Worm (Caenorhabditis elegans) whole organism, L2 larva: ENCODE results near the gene B0222.5.

Experiments used
- Y55F3AM.14 ChIP-seq: fragments of 200-800 bp; sonication (Bioruptor generic); optimal IDR thresholded peaks from 2 replicates; lab custom pipeline; 2018; ENCODE audit warnings: mild to moderate bottlenecking, missing genetic modification characterization, missing compliant biosample characterization
- alr-1 ChIP-seq: fragments of 150-350 bp; optimal IDR thresholded peaks from 2 replicates; lab custom pipeline; 2014; ENCODE audit warnings: missing biosample characterization, missing genetic modification characterization
- ama-1 ChIP-seq: fragments of 150-350 bp; optimal IDR thresholded peaks from 2 replicates; lab custom pipeline; 2018; ENCODE audit warnings: inconsistent platforms
- blmp-1 ChIP-seq: sonication (generic microtip); optimal IDR thresholded peaks from 2 replicates; lab custom pipeline; 2017; ENCODE audit warnings: missing genetic modification characterization, mild to moderate bottlenecking, missing compliant biosample characterization, antibody characterized with exemption, moderate library complexity; ENCODE audit not compliant: insufficient read depth
- ceh-16 ChIP-seq: fragments of 150-350 bp; optimal IDR thresholded peaks from 2 replicates; lab custom pipeline; 2014; ENCODE audit warnings: missing biosample characterization, missing genetic modification characterization
- ceh-82 ChIP-seq: fragments of 150-350 bp; optimal IDR thresholded peaks from 2 replicates; lab custom pipeline; 2014; ENCODE audit warnings: missing biosample characterization, missing genetic modification characterization
- crh-2 ChIP-seq: sonication (generic microtip); optimal IDR thresholded peaks from 2 replicates; lab custom pipeline; 2017; ENCODE audit warnings: missing biosample characterization, missing genetic modification characterization
- dmd-4 ChIP-seq: sonication (generic microtip); optimal IDR thresholded peaks from 2 replicates; lab custom pipeline; 2017; ENCODE audit warnings: missing biosample characterization, missing genetic modification characterization
- egl-27 ChIP-seq: sonication (generic microtip); optimal IDR thresholded peaks from 3 replicates; lab custom pipeline; 2017; ENCODE audit warnings: missing biosample characterization, missing genetic modification reagents, missing genetic modification characterization
- elt-1 ChIP-seq: fragments of 150-350 bp; optimal IDR thresholded peaks from 2 replicates; lab custom pipeline; 2014; ENCODE audit warnings: missing biosample characterization, missing genetic modification characterization
- elt-3 ChIP-seq: sonication (generic microtip); optimal IDR thresholded peaks from 2 replicates; lab custom pipeline; 2017; ENCODE audit warnings: missing biosample characterization, missing genetic modification characterization
- fos-1 ChIP-seq: fragments of 150-350 bp; optimal IDR thresholded peaks from 2 replicates; lab custom pipeline; 2014; ENCODE audit warnings: missing biosample characterization, missing genetic modification characterization
- lin-11 ChIP-seq: fragments of 150-350 bp; sonication (generic microtip); optimal IDR thresholded peaks from 2 replicates; lab custom pipeline; 2014; ENCODE audit warnings: missing biosample characterization, missing genetic modification characterization, inconsistent platforms, mixed read lengths
- lin-13 ChIP-seq: fragments of 150-350 bp; optimal IDR thresholded peaks from 2 replicates; lab custom pipeline; 2014; ENCODE audit warnings: missing biosample characterization, missing genetic modification reagents, missing genetic modification characterization
- lin-39 ChIP-seq: fragments of 150-350 bp; optimal IDR thresholded peaks from 2 replicates; lab custom pipeline; 2014; ENCODE audit warnings: missing biosample characterization, missing genetic modification reagents, missing genetic modification characterization
- lsy-2 ChIP-seq, 2 experiments: fragments of 150-350 bp in 1 of 2; sonication (generic microtip) in 1 of 2; optimal IDR thresholded peaks; 2 replicates each; lab custom pipeline; 2014 to 2017; ENCODE audit warnings: missing biosample characterization in 2 of 2, missing genetic modification characterization in 2 of 2
- mab-5 ChIP-seq: fragments of 150-350 bp; optimal IDR thresholded peaks from 2 replicates; lab custom pipeline; 2014; ENCODE audit warnings: missing biosample characterization, missing genetic modification characterization
- mdl-1 ChIP-seq, 2 experiments: fragments of 150-350 bp in 1 of 2; sonication (generic microtip) in 1 of 2; optimal IDR thresholded peaks; 2 replicates each; lab custom pipeline; 2017; ENCODE audit warnings: missing biosample characterization in 2 of 2, missing genetic modification characterization in 2 of 2
- nhr-10 ChIP-seq: sonication (generic microtip); optimal IDR thresholded peaks from 2 replicates; lab custom pipeline; 2017; ENCODE audit warnings: missing biosample characterization, missing genetic modification characterization
- nhr-11 ChIP-seq: fragments of 150-350 bp; optimal IDR thresholded peaks from 2 replicates; lab custom pipeline; 2014; ENCODE audit warnings: missing biosample characterization, missing genetic modification characterization
- nhr-129 ChIP-seq: fragments of 150-350 bp; optimal IDR thresholded peaks from 2 replicates; lab custom pipeline; 2014; ENCODE audit warnings: missing biosample characterization, missing genetic modification characterization
- nhr-21 ChIP-seq: fragments of 150-350 bp; optimal IDR thresholded peaks from 2 replicates; lab custom pipeline; 2014; ENCODE audit warnings: missing biosample characterization, missing genetic modification characterization
- nhr-237 ChIP-seq: fragments of 150-350 bp; optimal IDR thresholded peaks from 2 replicates; lab custom pipeline; 2014; ENCODE audit warnings: missing biosample characterization, missing genetic modification characterization
- nhr-25 ChIP-seq: fragments of 150-350 bp; sonication (generic microtip); optimal IDR thresholded peaks from 3 replicates; lab custom pipeline; 2014; ENCODE audit warnings: missing biosample characterization, missing genetic modification characterization
- peb-1 ChIP-seq: fragments of 150-350 bp; optimal IDR thresholded peaks from 2 replicates; lab custom pipeline; 2014; ENCODE audit warnings: missing biosample characterization, missing genetic modification characterization
- sem-4 ChIP-seq: fragments of 150-350 bp; optimal IDR thresholded peaks from 2 replicates; lab custom pipeline; 2014; ENCODE audit warnings: missing biosample characterization, missing genetic modification reagents, missing genetic modification characterization
- skn-1 ChIP-seq: sonication (generic microtip); optimal IDR thresholded peaks from 2 replicates; lab custom pipeline; 2017; ENCODE audit warnings: missing biosample characterization, missing genetic modification characterization
- sma-3 ChIP-seq: sonication (generic microtip); optimal IDR thresholded peaks from 2 replicates; lab custom pipeline; 2016; ENCODE audit warnings: missing genetic modification reagents, missing genetic modification characterization, missing compliant biosample characterization
- sma-9 ChIP-seq, 2 experiments: fragments of 150-350 bp in 1 of 2; sonication (generic microtip) in 1 of 2; optimal IDR thresholded peaks; 2 replicates each; lab custom pipeline; 2014 to 2016; ENCODE audit warnings: missing genetic modification characterization in 2 of 2, mild to moderate bottlenecking in 1 of 2, missing biosample characterization in 1 of 2, missing compliant biosample characterization in 1 of 2, missing genetic modification reagents in 1 of 2, moderate library complexity in 1 of 2
- snpc-4 ChIP-seq: fragments of 150-350 bp; optimal IDR thresholded peaks from 2 replicates; lab custom pipeline; 2014; ENCODE audit warnings: missing biosample characterization, missing genetic modification characterization
- unc-55 ChIP-seq: fragments of 150-350 bp; sonication (generic microtip); optimal IDR thresholded peaks from 3 replicates; lab custom pipeline; 2014; ENCODE audit warnings: missing biosample characterization, missing genetic modification reagents, missing genetic modification characterization
- unc-62 ChIP-seq: fragments of 150-350 bp; optimal IDR thresholded peaks from 2 replicates; lab custom pipeline; 2014; ENCODE audit warnings: missing biosample characterization, missing genetic modification reagents, missing genetic modification characterization
- zag-1 ChIP-seq: fragments of 150-350 bp; optimal IDR thresholded peaks from 2 replicates; lab custom pipeline; 2014; ENCODE audit warnings: missing biosample characterization, missing genetic modification characterization
- ztf-1 ChIP-seq: fragments of 200-800 bp; sonication (Bioruptor generic); conservative IDR thresholded peaks from 2 replicates; pipeline ENCODE4 v1.3.6; 2022; ENCODE audit warnings: missing genetic modification characterization, missing compliant biosample characterization
- ztf-11 ChIP-seq: sonication (generic microtip); optimal IDR thresholded peaks from 2 replicates; lab custom pipeline; 2017; ENCODE audit warnings: missing biosample characterization, missing genetic modification characterization
- ztf-4 ChIP-seq: fragments of 150-350 bp; optimal IDR thresholded peaks from 2 replicates; lab custom pipeline; 2014; ENCODE audit warnings: missing biosample characterization, missing genetic modification characterization

Gene B0222.5

ce11 chrV:9166306-9166705, 11.6 kb upstream of the B0222.5 start (continued):
- TF ChIP-seq unc-62, result no peak
- no peak for TF ChIP-seq lin-11
- TF ChIP-seq elt-3 (tag; lab: Kevin White, UChicago), result no peak
- no peak for TF ChIP-seq alr-1
- TF ChIP-seq sma-9 (GFP tag; optimal IDR thresholded peaks at IDR 0.05; lab: Kevin White, UChicago), result peak; percentile 70
- TF ChIP-seq sma-9 (tag; optimal IDR thresholded peaks at IDR 0.05; lab: Kevin White, UChicago), result no peak
- no peak for TF ChIP-seq skn-1 (tag; lab: Kevin White, UChicago)
- TF ChIP-seq lsy-2 (tag; optimal IDR thresholded peaks at IDR 0.05; lab: Kevin White, UChicago), result no peak
- TF ChIP-seq mdl-1 (tag; optimal IDR thresholded peaks at IDR 0.05; lab: Kevin White, UChicago), result no peak

DNA sequence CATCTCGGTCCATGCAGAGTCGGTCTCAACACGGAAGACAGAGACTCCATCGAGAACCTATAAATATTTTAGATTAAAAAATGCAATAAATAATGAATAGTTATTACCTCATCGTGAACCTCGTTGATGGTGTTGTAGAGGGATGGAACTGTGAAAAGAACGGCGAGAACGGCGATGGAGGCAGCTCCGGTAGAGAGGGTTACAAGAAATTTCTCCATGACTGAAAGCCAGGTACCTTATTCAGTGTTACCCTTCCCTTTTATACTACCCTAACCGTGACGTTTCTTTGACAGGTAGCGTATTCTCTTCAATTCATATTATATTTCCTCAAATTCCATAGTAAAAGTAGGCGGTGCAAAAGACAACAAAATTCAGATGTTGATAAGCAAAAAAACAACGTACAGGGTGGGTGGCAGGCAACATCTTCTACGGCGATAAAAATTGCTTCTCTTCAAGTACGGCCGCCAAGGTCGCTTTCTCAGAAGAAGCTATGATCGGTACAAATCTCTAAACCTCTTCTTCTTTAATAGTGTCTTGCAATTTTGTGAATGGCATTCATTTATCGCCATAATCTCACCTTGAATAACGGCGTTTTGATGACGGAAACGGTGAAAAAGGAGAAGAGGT, 10.5 kb upstream of the B0222.5 start, which contains the start of gene col-10:
Gene col-10, minus strand, starts transcription at position 235 of the 627 bp plus-strand sequence.
- TF ChIP-seq elt-1, result no peak
- TF ChIP-seq unc-62, result no peak
- TF ChIP-seq fos-1, result peak; percentile 3
- no peak for TF ChIP-seq nhr-11 (tag; lab: Kevin White, UChicago)
- no peak for TF ChIP-seq dmd-4 (tag; lab: Kevin White, UChicago)
- peak; percentile 91 for TF ChIP-seq ama-1 (lab: Kevin White, UChicago)
- peak; percentile 39 for TF ChIP-seq sma-9 (GFP tag; optimal IDR thresholded peaks at IDR 0.05; lab: Kevin White, UChicago)
- TF ChIP-seq sma-9 (tag; optimal IDR thresholded peaks at IDR 0.05; lab: Kevin White, UChicago), result no peak
- peak; percentile 5 for TF ChIP-seq blmp-1 (tag; lab: Kevin White, UChicago)
- no peak for TF ChIP-seq lin-39 (tag; lab: Kevin White, UChicago)
- TF ChIP-seq nhr-237 (tag; lab: Kevin White, UChicago), result no peak
- no peak for TF ChIP-seq lin-13
- TF ChIP-seq ztf-1 (GFP tag; lab: Robert Waterston, UW), result no peak
- TF ChIP-seq skn-1 (tag; lab: Kevin White, UChicago), result no peak
- no peak for TF ChIP-seq snpc-4 (tag; lab: Kevin White, UChicago)
- no peak for TF ChIP-seq lin-11
- TF ChIP-seq nhr-21, result no peak
- TF ChIP-seq unc-55 (GFP tag; lab: Kevin White, UChicago), result no peak
- peak; percentile 32 for TF ChIP-seq sma-3 (GFP tag; lab: Kevin White, UChicago)
- no peak for TF ChIP-seq sem-4 (tag; lab: Kevin White, UChicago)
- TF ChIP-seq nhr-10 (tag; lab: Kevin White, UChicago), result no peak
- TF ChIP-seq peb-1 (tag; lab: Kevin White, UChicago), result no peak
- TF ChIP-seq ztf-11 (tag; lab: Kevin White, UChicago), result no peak
- no peak for TF ChIP-seq nhr-129 (tag; lab: Kevin White, UChicago)
- peak; percentile 31 for TF ChIP-seq ceh-16 (tag; lab: Kevin White, UChicago)
- TF ChIP-seq egl-27 (tag; lab: Kevin White, UChicago), result peak; percentile 19
- TF ChIP-seq zag-1 (tag; lab: Kevin White, UChicago), result no peak
- TF ChIP-seq ceh-82 (tag; lab: Kevin White, UChicago), result no peak
- peak; percentile 44 for TF ChIP-seq nhr-25 (tag; lab: Kevin White, UChicago)
- no peak for TF ChIP-seq mdl-1 (tag; optimal IDR thresholded peaks at IDR 0.05; lab: Kevin White, UChicago)
- peak; percentile 47 for TF ChIP-seq crh-2
- TF ChIP-seq Y55F3AM.14 (GFP tag; lab: Kevin White, UChicago), result no peak
- TF ChIP-seq mab-5 (tag; lab: Kevin White, UChicago), result no peak

ce11 chrV:9163897-9164296, 9.2 kb upstream of the B0222.5 start:
- TF ChIP-seq lin-13, result peak; percentile 17
- peak; percentile 93 for TF ChIP-seq ama-1 (lab: Kevin White, UChicago)
- TF ChIP-seq nhr-25 (tag; lab: Kevin White, UChicago), result peak; percentile 91
- TF ChIP-seq nhr-21, result peak; percentile 28
- peak; percentile 6 for TF ChIP-seq ztf-4
- TF ChIP-seq sma-3 (GFP tag; lab: Kevin White, UChicago), result peak; percentile 14
- TF ChIP-seq crh-2, result peak; percentile 23
- no peak for TF ChIP-seq nhr-237 (tag; lab: Kevin White, UChicago)
- TF ChIP-seq lsy-2 (tag; optimal IDR thresholded peaks at IDR 0.05; lab: Kevin White, UChicago), result no peak
- peak; percentile 0 for TF ChIP-seq blmp-1 (tag; lab: Kevin White, UChicago)
